Fruit fly (Drosophila melanogaster) whole organism, embryonic: ENCODE measurements around the gene Pa1.

Experiments
- Adf1 ChIP-seq: fragments of 200-800 bp; sonication (Bioruptor generic); IDR thresholded peaks from 2 replicates; pipeline ENCODE4 v1.3.6; 2022; ENCODE audit warnings: missing biosample characterization, missing genetic modification characterization
- Asciz ChIP-seq: fragments of 200-800 bp; sonication (Bioruptor generic); optimal IDR thresholded peaks from 2 replicates; lab custom pipeline; 2017; ENCODE audit warnings: missing biosample characterization, mild to moderate bottlenecking, missing genetic modification characterization, missing genetic modification reagents
- Blimp-1 ChIP-seq: fragments of 200-800 bp; sonication (Bioruptor generic); optimal IDR thresholded peaks from 3 replicates; lab custom pipeline; 2018; ENCODE audit warnings: missing biosample characterization, missing genetic modification characterization, mild to moderate bottlenecking, moderate library complexity, missing genetic modification reagents
- CG10147 ChIP-seq: fragments of 200-800 bp; sonication (Bioruptor generic); optimal IDR thresholded peaks from 2 replicates; lab custom pipeline; 2019; ENCODE audit warnings: missing biosample characterization, mild to moderate bottlenecking, missing genetic modification characterization, moderate library complexity
- CG10267 ChIP-seq: fragments of 200-800 bp; sonication (Bioruptor generic); optimal IDR thresholded peaks from 2 replicates; lab custom pipeline; 2018; ENCODE audit warnings: missing biosample characterization, mild to moderate bottlenecking, missing genetic modification characterization, moderate library complexity
- CG10366 ChIP-seq: fragments of 200-800 bp; sonication (Bioruptor generic); IDR thresholded peaks from 2 replicates; pipeline ENCODE4 v1.3.6; 2022; ENCODE audit warnings: missing biosample characterization, missing genetic modification characterization
- CG11504 ChIP-seq: fragments of 200-800 bp; sonication (Bioruptor generic); optimal IDR thresholded peaks from 3 replicates; lab custom pipeline; 2019; ENCODE audit warnings: missing biosample characterization, mild to moderate bottlenecking, missing genetic modification characterization, moderate library complexity
- CG12659 ChIP-seq: fragments of 200-800 bp; sonication (Bioruptor generic); optimal IDR thresholded peaks from 3 replicates; lab custom pipeline; 2017; ENCODE audit warnings: mild to moderate bottlenecking, missing biosample characterization, missing genetic modification reagents, missing genetic modification characterization
- CG13296 ChIP-seq: fragments of 200-800 bp; sonication (Bioruptor generic); optimal IDR thresholded peaks from 3 replicates; lab custom pipeline; 2018; ENCODE audit warnings: missing biosample characterization, mild to moderate bottlenecking, missing genetic modification characterization
- CG13424 ChIP-seq: fragments of 200-800 bp; sonication (Bioruptor generic); optimal IDR thresholded peaks from 2 replicates; lab custom pipeline; 2019; ENCODE audit warnings: missing biosample characterization, mild to moderate bottlenecking, missing genetic modification characterization, moderate library complexity
- CG15269 ChIP-seq: fragments of 200-800 bp; sonication (Bioruptor generic); optimal IDR thresholded peaks from 2 replicates; lab custom pipeline; 2018; ENCODE audit warnings: missing biosample characterization, mild to moderate bottlenecking, missing genetic modification characterization, moderate library complexity
- CG16779 ChIP-seq: fragments of 200-800 bp; sonication (Bioruptor generic); IDR thresholded peaks from 2 replicates; pipeline ENCODE4 v1.3.6; 2022; ENCODE audit warnings: missing biosample characterization, missing genetic modification characterization
- CG17359 ChIP-seq: fragments of 200-800 bp; sonication (Bioruptor generic); optimal IDR thresholded peaks from 3 replicates; lab custom pipeline; 2018; ENCODE audit warnings: missing biosample characterization, mild to moderate bottlenecking, missing genetic modification characterization, moderate library complexity
- CG17361 ChIP-seq: fragments of 200-800 bp; sonication (Bioruptor generic); IDR thresholded peaks from 3 replicates; pipeline ENCODE4 v1.3.6; 2022; ENCODE audit warnings: missing biosample characterization, missing genetic modification characterization
- CG2678 ChIP-seq: fragments of 200-800 bp; sonication (Bioruptor generic); optimal IDR thresholded peaks from 3 replicates; lab custom pipeline; 2019; ENCODE audit warnings: missing biosample characterization, mild to moderate bottlenecking, missing genetic modification characterization, moderate library complexity
- CG2712 ChIP-seq: fragments of 200-800 bp; optimal IDR thresholded peaks from 3 replicates; lab custom pipeline; 2019; ENCODE audit warnings: missing biosample characterization, mild to moderate bottlenecking, missing genetic modification characterization, moderate library complexity
- CG3065 ChIP-seq: fragments of 200-800 bp; sonication (Bioruptor generic); optimal IDR thresholded peaks from 2 replicates; lab custom pipeline; 2016; ENCODE audit warnings: missing biosample characterization, missing genetic modification characterization
- CG7556 ChIP-seq: fragments of 200-800 bp; sonication (Bioruptor generic); optimal IDR thresholded peaks from 2 replicates; lab custom pipeline; 2017; ENCODE audit warnings: missing biosample characterization, mild to moderate bottlenecking, missing genetic modification characterization
- CG7839 ChIP-seq: fragments of 200-800 bp; sonication (Bioruptor generic); optimal IDR thresholded peaks from 3 replicates; lab custom pipeline; 2018; ENCODE audit warnings: missing biosample characterization, mild to moderate bottlenecking, missing genetic modification characterization, moderate library complexity
- Hr51 ChIP-seq, 2 experiments: fragments of 200-800 bp; sonication (Bioruptor generic); optimal IDR thresholded peaks; 2 replicates in 1 of 2; 3 replicates in 1 of 2; lab custom pipeline; 2016 to 2018; ENCODE audit warnings: missing biosample characterization in 2 of 2, missing genetic modification characterization in 2 of 2, mild to moderate bottlenecking in 1 of 2, moderate library complexity in 1 of 2
- Med ChIP-seq: fragments of 200-800 bp; sonication (Bioruptor generic); peaks from one replicate; lab custom pipeline; 2016; ENCODE audit warnings: missing biosample characterization, missing genetic modification characterization, mild to moderate bottlenecking, inconsistent platforms, moderate library complexity
- Oli ChIP-seq: fragments of 200-800 bp; sonication (Bioruptor generic); optimal IDR thresholded peaks from 2 replicates; lab custom pipeline; 2018; ENCODE audit warnings: missing biosample characterization, mild to moderate bottlenecking, missing genetic modification characterization, moderate library complexity
- Pdp1 ChIP-seq, 2 experiments: fragments of 200-800 bp; sonication (Bioruptor generic); optimal IDR thresholded peaks; 3 replicates each; lab custom pipeline; 2016; ENCODE audit warnings: missing biosample characterization in 2 of 2, missing genetic modification characterization in 2 of 2, mild to moderate bottlenecking in 1 of 2, moderate library complexity in 1 of 2
- Sox102F ChIP-seq: fragments of 200-800 bp; sonication (Bioruptor generic); optimal IDR thresholded peaks from 2 replicates; lab custom pipeline; 2018; ENCODE audit warnings: missing biosample characterization, mild to moderate bottlenecking, missing genetic modification characterization, moderate library complexity
- Taf1 ChIP-seq: fragments of 200-800 bp; sonication (Bioruptor generic); IDR thresholded peaks from 2 replicates; pipeline ENCODE4 v1.3.6; 2022; ENCODE audit warnings: missing biosample characterization, missing genetic modification characterization
- Trl ChIP-seq, 3 experiments: fragments of >200 bp in 2 of 3; fragments of 200-800 bp in 1 of 3; sonication (Bioruptor generic) in 1 of 3; optimal IDR thresholded peaks; 2 replicates in 1 of 3; 3 replicates in 2 of 3; lab custom pipeline; 2016 to 2017; ENCODE audit warnings: missing biosample characterization in 1 of 3, missing genetic modification characterization in 1 of 3
- bsh ChIP-seq, 2 experiments: fragments of 200-800 bp; sonication (Bioruptor generic); optimal IDR thresholded peaks; 2 replicates each; lab custom pipeline; 2017 to 2018; ENCODE audit warnings: mild to moderate bottlenecking in 2 of 2, missing biosample characterization in 2 of 2, missing genetic modification characterization in 2 of 2, moderate library complexity in 1 of 2
- caup ChIP-seq: fragments of 200-800 bp; sonication (Bioruptor generic); optimal IDR thresholded peaks from 3 replicates; lab custom pipeline; 2017; ENCODE audit warnings: missing biosample characterization, mild to moderate bottlenecking, missing genetic modification characterization, moderate library complexity; ENCODE audit not compliant: severe bottlenecking
- danr ChIP-seq: fragments of 200-800 bp; sonication (Bioruptor generic); IDR thresholded peaks from 2 replicates; pipeline ENCODE4 v1.3.6; 2022; ENCODE audit warnings: missing biosample characterization, missing genetic modification characterization
- dmrt99B ChIP-seq: fragments of 200-800 bp; sonication (Bioruptor generic); optimal IDR thresholded peaks from 2 replicates; lab custom pipeline; 2018; ENCODE audit warnings: missing biosample characterization, mild to moderate bottlenecking, missing genetic modification characterization, moderate library complexity
- dpn ChIP-seq, 2 experiments: fragments of 200-800 bp; sonication (Bioruptor generic); optimal IDR thresholded peaks; 3 replicates each; lab custom pipeline; 2016; ENCODE audit warnings: missing biosample characterization in 2 of 2, missing genetic modification characterization in 2 of 2
- fd96Cb ChIP-seq: fragments of 200-800 bp; sonication (Bioruptor generic); optimal IDR thresholded peaks from 2 replicates; lab custom pipeline; 2018; ENCODE audit warnings: missing biosample characterization, mild to moderate bottlenecking, missing genetic modification characterization, moderate library complexity
- gem ChIP-seq: fragments of 200-800 bp; sonication (Bioruptor generic); optimal IDR thresholded peaks from 2 replicates; lab custom pipeline; 2019; ENCODE audit warnings: missing biosample characterization, mild to moderate bottlenecking, missing genetic modification characterization, moderate library complexity
- grau ChIP-seq: fragments of 200-800 bp; optimal IDR thresholded peaks from 3 replicates; lab custom pipeline; 2019; ENCODE audit warnings: missing biosample characterization, mild to moderate bottlenecking, missing genetic modification characterization, moderate library complexity
- ind ChIP-seq: fragments of 200-800 bp; sonication (Bioruptor generic); optimal IDR thresholded peaks from 3 replicates; lab custom pipeline; 2016; ENCODE audit warnings: missing biosample characterization, missing genetic modification characterization
- klu ChIP-seq: fragments of 200-800 bp; sonication (Bioruptor generic); IDR thresholded peaks from 2 replicates; pipeline ENCODE4 v1.3.6; 2022; ENCODE audit warnings: missing biosample characterization, missing genetic modification characterization
- lab ChIP-seq: fragments of 200-800 bp; sonication (Bioruptor generic); optimal IDR thresholded peaks from 3 replicates; lab custom pipeline; 2017; ENCODE audit warnings: missing biosample characterization, missing genetic modification characterization, mild to moderate bottlenecking, moderate library complexity, missing genetic modification reagents
- lilli ChIP-seq: fragments of 200-800 bp; sonication (Bioruptor generic); optimal IDR thresholded peaks from 3 replicates; lab custom pipeline; 2016; ENCODE audit warnings: missing biosample characterization, missing genetic modification characterization
- lmd ChIP-seq: fragments of 200-800 bp; sonication (Bioruptor generic); IDR thresholded peaks from 2 replicates; pipeline ENCODE4 v1.3.6; 2022; ENCODE audit warnings: missing biosample characterization, missing genetic modification characterization
- phol ChIP-seq: fragments of 200-800 bp; sonication (Bioruptor generic); optimal IDR thresholded peaks from 3 replicates; lab custom pipeline; 2018; ENCODE audit warnings: missing biosample characterization, mild to moderate bottlenecking, missing genetic modification characterization, moderate library complexity
- ranshi ChIP-seq: fragments of 200-800 bp; sonication (Bioruptor generic); IDR thresholded peaks from 2 replicates; pipeline ENCODE4 v1.3.6; 2022; ENCODE audit warnings: missing biosample characterization, missing genetic modification characterization
- row ChIP-seq: fragments of 200-800 bp; sonication (Bioruptor generic); IDR thresholded peaks from 3 replicates; pipeline ENCODE4 v1.3.6; 2022; ENCODE audit warnings: missing biosample characterization, missing genetic modification characterization
- scrt ChIP-seq: fragments of 200-800 bp; sonication (Bioruptor generic); optimal IDR thresholded peaks from 2 replicates; lab custom pipeline; 2018; ENCODE audit warnings: missing biosample characterization, mild to moderate bottlenecking, missing genetic modification characterization, moderate library complexity
- sens ChIP-seq: fragments of 200-800 bp; sonication (Bioruptor generic); peaks from one replicate; lab custom pipeline; 2016; ENCODE audit warnings: missing biosample characterization, missing genetic modification characterization
- slbo ChIP-seq: fragments of 200-800 bp; sonication (Bioruptor generic); IDR thresholded peaks from 2 replicates; pipeline ENCODE4 v1.3.6; 2022; ENCODE audit warnings: missing biosample characterization, missing genetic modification characterization
- zf30C ChIP-seq: fragments of 200-800 bp; sonication (Bioruptor generic); optimal IDR thresholded peaks from 3 replicates; lab custom pipeline; 2018; ENCODE audit warnings: missing biosample characterization, mild to moderate bottlenecking, missing genetic modification characterization

Pa1 gene

DNA sequence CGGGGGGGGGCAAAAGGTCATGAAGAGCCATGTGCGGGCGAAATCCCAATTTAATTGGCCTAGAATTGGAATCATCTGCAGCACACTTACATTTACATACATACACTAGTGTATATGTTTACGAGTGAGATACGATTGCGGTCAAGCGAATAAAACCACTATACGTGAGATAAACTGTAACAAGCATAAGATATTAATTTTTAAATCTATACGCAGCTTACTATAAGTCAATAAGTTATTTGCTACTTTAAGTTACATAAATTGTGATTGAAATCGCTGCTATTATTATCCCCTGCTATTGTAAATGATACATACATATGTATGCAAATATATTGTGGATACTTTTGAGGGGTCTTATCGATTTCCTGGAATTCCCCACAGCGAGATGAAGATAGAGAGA, 20.1 kb downstream of the Pa1 start (continued):
- TF ChIP-seq CG16779 (GFP tag; lab: Robert Waterston, UW), result no peak
- TF ChIP-seq CG2712 (tag; lab: Kevin White, UChicago), result peak; percentile 50
- peak; percentile 36 for TF ChIP-seq lilli (GFP tag; lab: Kevin White, UChicago)
- TF ChIP-seq Taf1 (GFP tag; lab: Robert Waterston, UW), result peak; percentile 40; the same call in 1 of the 2 replicates
- no peak for TF ChIP-seq CG12659
- TF ChIP-seq CG17361, result 0 out of 3 replicates have a peak, but pooled peaks have one; percentile 22
- peak; percentile 15 for TF ChIP-seq Asciz
- TF ChIP-seq CG3065 (GFP tag; lab: Kevin White, UChicago), result no peak
- peak; percentile 46 for TF ChIP-seq grau (tag; lab: Kevin White, UChicago)

DNA sequence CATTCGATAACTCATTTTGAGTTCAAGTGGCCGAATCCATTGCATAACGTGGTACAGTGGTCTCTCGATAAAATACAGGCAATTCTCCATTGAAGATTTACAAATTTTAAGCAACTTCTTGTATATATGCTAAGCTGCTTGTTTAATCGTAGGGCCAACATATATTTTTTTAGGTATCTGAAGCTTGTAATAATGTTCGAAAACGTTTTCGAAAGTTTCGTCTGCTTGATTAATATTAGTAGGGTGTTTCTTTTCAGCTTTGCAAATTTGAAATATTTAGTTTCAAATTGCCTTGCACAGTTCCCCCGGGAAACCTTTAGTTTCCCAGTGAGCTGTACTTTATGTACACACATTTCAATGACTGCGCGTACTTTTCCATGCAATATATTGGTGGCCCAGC, 20.7 kb downstream of the Pa1 start:
- TF ChIP-seq ranshi (GFP tag; lab: Robert Waterston, UW), result no peak
- 0 out of 2 replicates have a peak, but pooled peaks have one; percentile 17 for TF ChIP-seq lmd (GFP tag; lab: Robert Waterston, UW)
- TF ChIP-seq CG15269 (tag; lab: Kevin White, UChicago), result no peak
- TF ChIP-seq CG13296 (GFP tag; lab: Kevin White, UChicago), result no peak
- peak; percentile 2 for TF ChIP-seq Blimp-1 (GFP tag; lab: Kevin White, UChicago)
- TF ChIP-seq CG2678, result peak; percentile 34
- 0 out of 2 replicates have a peak, but pooled peaks have one; percentile 12 for TF ChIP-seq slbo
- peak; percentile 34 for TF ChIP-seq CG7839 (tag; lab: Kevin White, UChicago)
- no peak for TF ChIP-seq zf30C (GFP tag; lab: Kevin White, UChicago)
- peak; percentile 45 for TF ChIP-seq Med (GFP tag; lab: Kevin White, UChicago)
- peak; percentile 44 for TF ChIP-seq dmrt99B (tag; lab: Kevin White, UChicago)
- no peak for TF ChIP-seq Adf1 (GFP tag; lab: Robert Waterston, UW)
- TF ChIP-seq Pdp1 (GFP tag; optimal IDR thresholded peaks at IDR 0.05; lab: Kevin White, UChicago), result peak in 1 of 2 experiments; percentile 11
- no peak for TF ChIP-seq CG10267 (tag; lab: Kevin White, UChicago)
- peak; percentile 61 for TF ChIP-seq grau (tag; lab: Kevin White, UChicago)
- peak; percentile 27 for TF ChIP-seq CG17359 (tag; lab: Kevin White, UChicago)
- TF ChIP-seq Trl (optimal IDR thresholded peaks at IDR 0.05; lab: Kevin White, UChicago), result no peak
- no peak for TF ChIP-seq Trl (GFP tag; optimal IDR thresholded peaks at IDR 0.05; lab: Kevin White, UChicago)
- peak; percentile 51 for TF ChIP-seq gem
- TF ChIP-seq caup (GFP tag; lab: Kevin White, UChicago), result no peak
- TF ChIP-seq danr, result no peak
- TF ChIP-seq sens (GFP tag; lab: Kevin White, UChicago), result peak; percentile 75
- TF ChIP-seq lab (GFP tag; lab: Kevin White, UChicago), result peak; percentile 5
- peak in 1 of 2 experiments; percentile 16 for TF ChIP-seq Hr51 (GFP tag; optimal IDR thresholded peaks at IDR 0.05; lab: Kevin White, UChicago)
- TF ChIP-seq fd96Cb, result peak; percentile 14
- TF ChIP-seq CG10147 (GFP tag; lab: Kevin White, UChicago), result peak; percentile 5
- TF ChIP-seq klu (GFP tag; lab: Robert Waterston, UW), result no peak
- peak; percentile 16 for TF ChIP-seq ind (GFP tag; lab: Kevin White, UChicago)
- TF ChIP-seq CG10366 (GFP tag; lab: Robert Waterston, UW), result no peak
- TF ChIP-seq Oli (tag; lab: Kevin White, UChicago), result peak; percentile 40
- no peak for TF ChIP-seq lilli (GFP tag; lab: Kevin White, UChicago)
- TF ChIP-seq row (GFP tag; lab: Robert Waterston, UW), result peak; percentile 28; the same call in 2 of the 3 replicates
- TF ChIP-seq scrt (GFP tag; lab: Kevin White, UChicago), result no peak
- peak; percentile 32 for TF ChIP-seq phol
- TF ChIP-seq CG11504 (tag; lab: Kevin White, UChicago), result peak; percentile 31
- TF ChIP-seq CG13424 (tag; lab: Kevin White, UChicago), result peak; percentile 33
- TF ChIP-seq dpn (GFP tag; optimal IDR thresholded peaks at IDR 0.05; lab: Kevin White, UChicago), result peak in 1 of 2 experiments; percentile 6
- no peak for TF ChIP-seq CG7556 (GFP tag; lab: Kevin White, UChicago)
- no peak for TF ChIP-seq Taf1 (GFP tag; lab: Robert Waterston, UW)
- TF ChIP-seq bsh (GFP tag; optimal IDR thresholded peaks at IDR 0.05; lab: Kevin White, UChicago), result peak in 1 of 2 experiments; percentile 13
- TF ChIP-seq Sox102F, result peak; percentile 44
